Worm (Caenorhabditis elegans) whole organism, L3 larva: ENCODE measurements around the gene srz-64.

ENCODE experiments used
- R02D3.7 ChIP-seq: fragments of 150-350 bp; optimal IDR thresholded peaks from 2 replicates; lab custom pipeline; 2014; ENCODE audit warnings: missing biosample characterization, missing genetic modification characterization
- ZK546.5 ChIP-seq: sonication (generic microtip); optimal IDR thresholded peaks from 2 replicates; lab custom pipeline; 2017; ENCODE audit warnings: missing biosample characterization, missing genetic modification characterization
- aly-2 ChIP-seq: fragments of 150-350 bp; optimal IDR thresholded peaks from 2 replicates; lab custom pipeline; 2014; ENCODE audit warnings: missing biosample characterization, missing genetic modification characterization
- ama-1 ChIP-seq: fragments of 150-350 bp; optimal IDR thresholded peaks from 2 replicates; lab custom pipeline; 2018
- ceh-16 ChIP-seq: sonication (generic microtip); optimal IDR thresholded peaks from 2 replicates; lab custom pipeline; 2017; ENCODE audit warnings: missing biosample characterization, missing genetic modification characterization
- ceh-28 ChIP-seq: fragments of 150-350 bp; optimal IDR thresholded peaks from 2 replicates; lab custom pipeline; 2014; ENCODE audit warnings: missing biosample characterization, missing genetic modification reagents, missing genetic modification characterization
- ceh-82 ChIP-seq: fragments of 150-350 bp; optimal IDR thresholded peaks from 2 replicates; lab custom pipeline; 2014; ENCODE audit warnings: missing biosample characterization, missing genetic modification characterization
- ceh-9 ChIP-seq: sonication (generic microtip); optimal IDR thresholded peaks from 2 replicates; lab custom pipeline; 2018; ENCODE audit warnings: missing biosample characterization, missing genetic modification characterization
- daf-12 ChIP-seq: fragments of 150-350 bp; optimal IDR thresholded peaks from 2 replicates; lab custom pipeline; 2014; ENCODE audit warnings: missing biosample characterization, missing genetic modification reagents, missing genetic modification characterization
- egl-27 ChIP-seq: sonication (generic microtip); optimal IDR thresholded peaks from 4 replicates; lab custom pipeline; 2017; ENCODE audit warnings: missing biosample characterization, missing genetic modification reagents, missing genetic modification characterization
- egl-5 ChIP-seq: fragments of 150-350 bp; optimal IDR thresholded peaks from 2 replicates; lab custom pipeline; 2017; ENCODE audit warnings: missing biosample characterization, missing genetic modification reagents, missing genetic modification characterization, inconsistent platforms
- elt-1 ChIP-seq: fragments of 150-350 bp; optimal IDR thresholded peaks from 2 replicates; lab custom pipeline; 2014; ENCODE audit warnings: missing biosample characterization, missing genetic modification characterization
- elt-2 ChIP-seq: sonication (generic microtip); optimal IDR thresholded peaks from 2 replicates; lab custom pipeline; 2016; ENCODE audit warnings: missing genetic modification reagents, mild to moderate bottlenecking, missing genetic modification characterization, missing compliant biosample characterization
- elt-3 ChIP-seq, 3 experiments: fragments of 150-350 bp in 1 of 3; sonication (generic microtip) in 2 of 3; optimal IDR thresholded peaks; 2 replicates in 2 of 3; 4 replicates in 1 of 3; lab custom pipeline; 2014 to 2017; ENCODE audit warnings: missing biosample characterization in 3 of 3, missing genetic modification characterization in 3 of 3
- eor-1 ChIP-seq, 2 experiments: fragments of 150-350 bp; optimal IDR thresholded peaks; 2 replicates each; lab custom pipeline; 2014 to 2018; ENCODE audit warnings: missing biosample characterization in 2 of 2, missing genetic modification characterization in 2 of 2
- fkh-10 ChIP-seq: sonication (generic microtip); optimal IDR thresholded peaks from 2 replicates; lab custom pipeline; 2017; ENCODE audit warnings: missing biosample characterization, missing genetic modification reagents, missing genetic modification characterization
- fkh-2 ChIP-seq: fragments of 150-350 bp; optimal IDR thresholded peaks from 2 replicates; lab custom pipeline; 2014; ENCODE audit warnings: missing biosample characterization, missing genetic modification reagents, missing genetic modification characterization
- fos-1 ChIP-seq: fragments of 150-350 bp; optimal IDR thresholded peaks from 2 replicates; lab custom pipeline; 2014; ENCODE audit warnings: missing biosample characterization, missing genetic modification characterization
- hmg-11 ChIP-seq: sonication (generic microtip); optimal IDR thresholded peaks from 2 replicates; lab custom pipeline; 2016; ENCODE audit warnings: missing genetic modification characterization, missing compliant biosample characterization
- jun-1 ChIP-seq: fragments of 150-350 bp; optimal IDR thresholded peaks from 2 replicates; lab custom pipeline; 2014; ENCODE audit warnings: missing biosample characterization, missing genetic modification reagents, missing genetic modification characterization
- lin-15B ChIP-seq: fragments of 150-350 bp; optimal IDR thresholded peaks from 2 replicates; lab custom pipeline; 2014; ENCODE audit warnings: missing biosample characterization, missing genetic modification characterization
- lin-39 ChIP-seq: fragments of 150-350 bp; optimal IDR thresholded peaks from 2 replicates; lab custom pipeline; 2018; ENCODE audit warnings: missing biosample characterization, missing genetic modification reagents, missing genetic modification characterization
- lsy-12 ChIP-seq: sonication (generic microtip); optimal IDR thresholded peaks from 2 replicates; lab custom pipeline; 2016; ENCODE audit warnings: mild to moderate bottlenecking, missing genetic modification characterization, missing compliant biosample characterization
- mdl-1 ChIP-seq: fragments of 150-350 bp; optimal IDR thresholded peaks from 2 replicates; lab custom pipeline; 2014; ENCODE audit warnings: missing biosample characterization, missing genetic modification characterization
- mml-1 ChIP-seq: fragments of 150-350 bp; sonication (generic microtip); optimal IDR thresholded peaks from 3 replicates; lab custom pipeline; 2014; ENCODE audit warnings: missing biosample characterization, missing genetic modification characterization
- nfya-1 ChIP-seq: sonication (generic microtip); optimal IDR thresholded peaks from 2 replicates; lab custom pipeline; 2017; ENCODE audit warnings: missing genetic modification characterization, mild to moderate bottlenecking, missing compliant biosample characterization, antibody characterized with exemption, moderate library complexity; ENCODE audit not compliant: insufficient read depth
- nhr-11 ChIP-seq: fragments of 150-350 bp; optimal IDR thresholded peaks from 2 replicates; lab custom pipeline; 2014; ENCODE audit warnings: missing biosample characterization, missing genetic modification characterization
- nhr-12 ChIP-seq: fragments of 150-350 bp; optimal IDR thresholded peaks from 2 replicates; lab custom pipeline; 2014; ENCODE audit warnings: missing biosample characterization, missing genetic modification characterization
- nhr-23 ChIP-seq: fragments of 150-350 bp; optimal IDR thresholded peaks from 2 replicates; lab custom pipeline; 2014; ENCODE audit warnings: missing biosample characterization, missing genetic modification reagents, missing genetic modification characterization
- nhr-237 ChIP-seq: fragments of 150-350 bp; optimal IDR thresholded peaks from 2 replicates; lab custom pipeline; 2014; ENCODE audit warnings: missing biosample characterization, missing genetic modification characterization
- nhr-25 ChIP-seq: sonication (generic microtip); optimal IDR thresholded peaks from 2 replicates; lab custom pipeline; 2017; ENCODE audit warnings: missing biosample characterization, missing genetic modification characterization
- nhr-28 ChIP-seq: fragments of 150-350 bp; optimal IDR thresholded peaks from 2 replicates; lab custom pipeline; 2014; ENCODE audit warnings: missing biosample characterization, missing genetic modification characterization
- nhr-43 ChIP-seq: sonication (generic microtip); optimal IDR thresholded peaks from 2 replicates; lab custom pipeline; 2016; ENCODE audit warnings: mild to moderate bottlenecking, missing genetic modification characterization, missing compliant biosample characterization; ENCODE audit not compliant: poor library complexity, severe bottlenecking
- nhr-67 ChIP-seq: fragments of 150-350 bp; optimal IDR thresholded peaks from 2 replicates; lab custom pipeline; 2014; ENCODE audit warnings: missing biosample characterization, missing genetic modification characterization
- nhr-76 ChIP-seq: fragments of 150-350 bp; sonication (generic microtip); optimal IDR thresholded peaks from 5 replicates; lab custom pipeline; 2014; ENCODE audit warnings: missing biosample characterization, missing genetic modification characterization
- nhr-77 ChIP-seq: fragments of 150-350 bp; optimal IDR thresholded peaks from 2 replicates; lab custom pipeline; 2014; ENCODE audit warnings: missing biosample characterization, missing genetic modification characterization
- pha-4 ChIP-seq: fragments of 150-350 bp; optimal IDR thresholded peaks from 2 replicates; lab custom pipeline; 2014; ENCODE audit warnings: missing biosample characterization, missing genetic modification reagents, missing genetic modification characterization
- pqm-1 ChIP-seq: fragments of 150-350 bp; optimal IDR thresholded peaks from 2 replicates; lab custom pipeline; 2017; ENCODE audit warnings: missing biosample characterization, missing genetic modification characterization, inconsistent platforms
- sea-2 ChIP-seq: fragments of 150-350 bp; sonication (generic microtip); optimal IDR thresholded peaks from 4 replicates; lab custom pipeline; 2014; ENCODE audit warnings: missing biosample characterization, missing genetic modification reagents, missing genetic modification characterization
- skn-1 ChIP-seq: fragments of 150-350 bp; optimal IDR thresholded peaks from 2 replicates; lab custom pipeline; 2014; ENCODE audit warnings: missing biosample characterization, missing genetic modification characterization
- snpc-4 ChIP-seq: fragments of 150-350 bp; optimal IDR thresholded peaks from 2 replicates; lab custom pipeline; 2014; ENCODE audit warnings: missing biosample characterization, missing genetic modification characterization
- tbx-2 ChIP-seq: sonication (generic microtip); optimal IDR thresholded peaks from 2 replicates; lab custom pipeline; 2016; ENCODE audit warnings: mild to moderate bottlenecking, missing genetic modification characterization, missing compliant biosample characterization
- unc-39 ChIP-seq: sonication (generic microtip); optimal IDR thresholded peaks from 4 replicates; lab custom pipeline; 2017; ENCODE audit warnings: missing biosample characterization, missing genetic modification characterization
- unc-62 ChIP-seq: fragments of 150-350 bp; sonication (generic microtip); optimal IDR thresholded peaks from 4 replicates; lab custom pipeline; 2014; ENCODE audit warnings: missing biosample characterization, missing genetic modification reagents, missing genetic modification characterization
- zag-1 ChIP-seq: fragments of 150-350 bp; optimal IDR thresholded peaks from 2 replicates; lab custom pipeline; 2014; ENCODE audit warnings: missing biosample characterization, missing genetic modification characterization
- ztf-11 ChIP-seq: fragments of 150-350 bp; optimal IDR thresholded peaks from 2 replicates; lab custom pipeline; 2014; ENCODE audit warnings: missing biosample characterization, missing genetic modification characterization
- ztf-4 ChIP-seq: fragments of 150-350 bp; optimal IDR thresholded peaks from 2 replicates; lab custom pipeline; 2014; ENCODE audit warnings: missing biosample characterization, missing genetic modification characterization

srz-64 gene

ce11 chrII:1240436-1240835, 52.6 kb downstream of the srz-64 start:
- TF ChIP-seq ama-1 (no peak), sea-2 (no peak), jun-1 (tag; lab: Kevin White, UChicago) (no peak), elt-3 (tag; optimal IDR thresholded peaks at IDR 0.05; lab: Kevin White, UChicago) (peak in 1 of 3 experiments; percentile 70), nhr-77 (tag; lab: Kevin White, UChicago) (no peak), snpc-4 (tag; lab: Kevin White, UChicago) (no peak), lsy-12 (tag; lab: Kevin White, UChicago) (peak; percentile 13), fkh-2 (no peak), elt-1 (peak; percentile 55), egl-5 (tag; lab: Kevin White, UChicago) (no peak), nfya-1 (tag; lab: Kevin White, UChicago) (peak; percentile 4), lin-39 (no peak), fos-1 (tag; lab: Kevin White, UChicago) (no peak), R02D3.7 (no peak), nhr-28 (no peak), aly-2 (tag; lab: Kevin White, UChicago) (no peak), nhr-43 (tag; lab: Kevin White, UChicago) (peak; percentile 62), ceh-82 (tag; lab: Kevin White, UChicago) (no peak), daf-12 (no peak), zag-1 (tag; lab: Kevin White, UChicago) (no peak), unc-62 (no peak), ZK546.5 (tag; lab: Kevin White, UChicago) (no peak), nhr-25 (peak; percentile 32), nhr-237 (tag; lab: Kevin White, UChicago) (no peak), ztf-4 (tag; lab: Kevin White, UChicago) (no peak)

- TF ChIP-seq nhr-28, result no peak
- no peak for TF ChIP-seq hmg-11 (tag; lab: Kevin White, UChicago)
- no peak for TF ChIP-seq nhr-25
- no peak for TF ChIP-seq sea-2
- TF ChIP-seq ceh-82 (tag; lab: Kevin White, UChicago), result no peak
- TF ChIP-seq ztf-4 (tag; lab: Kevin White, UChicago), result no peak
- TF ChIP-seq fos-1 (tag; lab: Kevin White, UChicago), result peak; percentile 68
- no peak for TF ChIP-seq ceh-16 (tag; lab: Kevin White, UChicago)
- peak; percentile 21 for TF ChIP-seq mdl-1 (tag; lab: Kevin White, UChicago)
- TF ChIP-seq snpc-4 (tag; lab: Kevin White, UChicago), result no peak
- TF ChIP-seq ceh-9, result no peak
- TF ChIP-seq daf-12, result no peak
- no peak for TF ChIP-seq fkh-2
- TF ChIP-seq nhr-67 (tag; lab: Kevin White, UChicago), result no peak
- no peak for TF ChIP-seq R02D3.7
- no peak for TF ChIP-seq lin-15B (tag; lab: Kevin White, UChicago)
- TF ChIP-seq eor-1 (tag; optimal IDR thresholded peaks at IDR 0.05; lab: Kevin White, UChicago), result no peak
- TF ChIP-seq nhr-43 (tag; lab: Kevin White, UChicago), result peak; percentile 65
- TF ChIP-seq elt-1, result no peak
- TF ChIP-seq pqm-1, result peak; percentile 0
- TF ChIP-seq lin-39, result peak; percentile 39
- peak; percentile 10 for TF ChIP-seq ama-1
- TF ChIP-seq pha-4 (tag; lab: Kevin White, UChicago), result peak; percentile 65
- TF ChIP-seq nhr-23 (tag; lab: Kevin White, UChicago), result peak; percentile 18
- no peak for TF ChIP-seq nhr-76 (tag; lab: Kevin White, UChicago)
- no peak for TF ChIP-seq fkh-10
- TF ChIP-seq zag-1 (tag; lab: Kevin White, UChicago), result no peak
- no peak for TF ChIP-seq nhr-11 (tag; lab: Kevin White, UChicago)
- TF ChIP-seq skn-1 (tag; lab: Kevin White, UChicago), result peak; percentile 22
- TF ChIP-seq elt-3 (tag; optimal IDR thresholded peaks at IDR 0.05; lab: Kevin White, UChicago), result peak in 1 of 3 experiments; percentile 80
- TF ChIP-seq ztf-11 (tag; lab: Kevin White, UChicago), result no peak
- no peak for TF ChIP-seq mml-1 (tag; lab: Kevin White, UChicago)
- no peak for TF ChIP-seq egl-5 (tag; lab: Kevin White, UChicago)
- TF ChIP-seq lsy-12 (tag; lab: Kevin White, UChicago), result peak; percentile 43
- TF ChIP-seq nhr-77 (tag; lab: Kevin White, UChicago), result no peak
- peak; percentile 40 for TF ChIP-seq ceh-28 (tag; lab: Kevin White, UChicago)
- peak; percentile 9 for TF ChIP-seq tbx-2 (tag; lab: Kevin White, UChicago)
- TF ChIP-seq egl-27 (tag; lab: Kevin White, UChicago), result no peak
- no peak for TF ChIP-seq ZK546.5 (tag; lab: Kevin White, UChicago)
- no peak for TF ChIP-seq jun-1 (tag; lab: Kevin White, UChicago)
- no peak for TF ChIP-seq unc-39 (tag; lab: Kevin White, UChicago)
- peak; percentile 74 for TF ChIP-seq nfya-1 (tag; lab: Kevin White, UChicago)
- TF ChIP-seq elt-2 (tag; lab: Kevin White, UChicago), result peak; percentile 41
- TF ChIP-seq nhr-237 (tag; lab: Kevin White, UChicago), result no peak
- TF ChIP-seq aly-2 (tag; lab: Kevin White, UChicago), result no peak
- no peak for TF ChIP-seq unc-62
- no peak for TF ChIP-seq nhr-12
Measured at ce11 chrII:1239433-1240020, 53.5 kb downstream of the srz-64 start.
